Worm (Caenorhabditis elegans) whole organism, young adult: ENCODE results near the gene Y102A5C.2.

Experiments
- F57A8.1 ChIP-seq: fragments of 200-800 bp; sonication (Bioruptor generic); optimal IDR thresholded peaks from 2 replicates; lab custom pipeline; 2018; ENCODE audit warnings: mild to moderate bottlenecking, missing genetic modification characterization, moderate library complexity, missing compliant biosample characterization
- aptf-2 ChIP-seq: fragments of 200-800 bp; sonication (Bioruptor generic); conservative IDR thresholded peaks from 2 replicates; pipeline ENCODE4 v1.3.6; 2022; ENCODE audit warnings: missing genetic modification reagents, missing genetic modification characterization, missing compliant biosample characterization
- athp-1 ChIP-seq: sonication (generic microtip); optimal IDR thresholded peaks from 2 replicates; lab custom pipeline; 2017; ENCODE audit warnings: mild to moderate bottlenecking, missing genetic modification characterization, missing compliant biosample characterization
- let-526 ChIP-seq: fragments of 200-800 bp; sonication (Bioruptor generic); IDR thresholded peaks from 2 replicates; pipeline ENCODE4 v1.3.6; 2022; ENCODE audit warnings: missing genetic modification reagents, missing genetic modification characterization, missing compliant biosample characterization
- lsl-1 ChIP-seq: fragments of 200-800 bp; sonication (Bioruptor generic); optimal IDR thresholded peaks from 2 replicates; lab custom pipeline; 2018; ENCODE audit warnings: mild to moderate bottlenecking, missing genetic modification characterization, moderate library complexity, missing compliant biosample characterization
- nfya-1 ChIP-seq: sonication (generic microtip); optimal IDR thresholded peaks from 2 replicates; lab custom pipeline; 2017; ENCODE audit warnings: antibody characterized with exemption, missing compliant biosample characterization, missing genetic modification characterization, borderline replicate concordance; ENCODE audit not compliant: insufficient read depth
- snpc-1.3 ChIP-seq: sonication (generic microtip); optimal IDR thresholded peaks from 2 replicates; lab custom pipeline; 2017; ENCODE audit warnings: missing genetic modification characterization, mild to moderate bottlenecking, missing compliant biosample characterization, antibody characterized with exemption, moderate library complexity, missing genotype, missing genetic modification reagents; ENCODE audit not compliant: insufficient read depth
- tbp1 ChIP-seq: fragments of 200-800 bp; sonication (Bioruptor generic); optimal IDR thresholded peaks from 2 replicates; lab custom pipeline; 2018; ENCODE audit warnings: mild to moderate bottlenecking, missing genetic modification characterization, missing compliant biosample characterization
- unc-62 ChIP-seq: fragments of 150-350 bp; optimal IDR thresholded peaks from 2 replicates; lab custom pipeline; 2014; ENCODE audit warnings: missing biosample characterization, missing genetic modification reagents, missing genetic modification characterization

DNA sequence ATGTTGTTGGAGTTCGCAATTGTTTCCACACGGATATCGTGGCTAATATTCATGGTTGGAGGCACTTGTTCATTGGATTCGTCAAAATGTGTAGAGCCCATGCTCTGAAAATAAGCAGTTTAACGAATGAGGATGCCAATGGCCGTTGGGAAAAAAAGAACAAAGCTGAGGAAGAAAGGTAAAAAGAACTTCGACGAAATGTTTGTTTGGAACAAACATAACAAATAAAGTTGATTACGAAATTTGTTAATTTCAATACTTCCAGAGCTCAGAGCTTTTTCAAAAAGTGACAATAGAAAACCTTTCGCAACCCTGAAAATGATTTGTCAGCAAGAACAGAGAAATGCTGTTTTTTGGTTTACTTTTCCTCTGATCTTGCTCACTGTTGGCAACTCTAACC lies 38.5 kb upstream of the Y102A5C.2 start, which contains the start of gene F09C6.3:
- no peak for TF ChIP-seq aptf-2 (GFP tag; lab: Robert Waterston, UW)
- no peak for TF ChIP-seq tbp1
- TF ChIP-seq unc-62 = no peak
- TF ChIP-seq snpc-1.3 (tag; lab: Kevin White, UChicago) = no peak
- TF ChIP-seq nfya-1 (tag; lab: Kevin White, UChicago) = no peak
- TF ChIP-seq lsl-1 (GFP tag; lab: Kevin White, UChicago) = no peak
- no peak for TF ChIP-seq athp-1 (tag; lab: Kevin White, UChicago)
- no peak for TF ChIP-seq let-526 (GFP tag; lab: Robert Waterston, UW)
- TF ChIP-seq F57A8.1 (GFP tag; lab: Kevin White, UChicago) = no peak
